Fruit fly (Drosophila melanogaster) whole organism, embryonic: Measurements from ENCODE around the gene miple1.

ENCODE experiments used
- Aef1 ChIP-seq: fragments of 200-800 bp; sonication (Bioruptor generic); IDR thresholded peaks from 3 replicates; pipeline ENCODE4 v1.3.6; 2022; ENCODE audit warnings: missing biosample characterization, missing genetic modification characterization
- Antp ChIP-seq: fragments of 200-800 bp; sonication (Bioruptor generic); optimal IDR thresholded peaks from 3 replicates; lab custom pipeline; 2016; ENCODE audit warnings: missing biosample characterization, missing genetic modification characterization
- Atf-2 ChIP-seq: fragments of 200-800 bp; sonication (Bioruptor generic); optimal IDR thresholded peaks from 2 replicates; lab custom pipeline; 2016; ENCODE audit warnings: missing biosample characterization, missing genetic modification characterization
- Atf3 ChIP-seq: fragments of 200-800 bp; sonication (Bioruptor generic); optimal IDR thresholded peaks from 3 replicates; lab custom pipeline; 2016; ENCODE audit warnings: missing biosample characterization, missing genetic modification characterization
- CG10979 ChIP-seq: fragments of 200-800 bp; sonication (Bioruptor generic); optimal IDR thresholded peaks from 2 replicates; lab custom pipeline; 2018; ENCODE audit warnings: missing biosample characterization, mild to moderate bottlenecking, missing genetic modification characterization, moderate library complexity
- CG11560 ChIP-seq: fragments of 200-800 bp; sonication (Bioruptor generic); IDR thresholded peaks from 3 replicates; pipeline ENCODE4 v1.3.6; 2022; ENCODE audit warnings: missing biosample characterization, missing genetic modification characterization
- CG14860 ChIP-seq: fragments of 200-800 bp; sonication (Bioruptor generic); IDR thresholded peaks from 3 replicates; pipeline ENCODE4 v1.3.6; 2022; ENCODE audit warnings: missing biosample characterization, missing genetic modification characterization; ENCODE audit not compliant: partially characterized antibody
- CG15514 ChIP-seq: fragments of 200-800 bp; sonication (Bioruptor generic); optimal IDR thresholded peaks from 3 replicates; lab custom pipeline; 2017; ENCODE audit warnings: missing biosample characterization, missing genetic modification characterization, mild to moderate bottlenecking, moderate library complexity, missing genetic modification reagents
- CG15696 ChIP-seq: fragments of 200-800 bp; sonication (Bioruptor generic); optimal IDR thresholded peaks from 2 replicates; lab custom pipeline; 2019; ENCODE audit warnings: missing biosample characterization, mild to moderate bottlenecking, missing genetic modification characterization, moderate library complexity
- CG17186 ChIP-seq: fragments of 200-800 bp; sonication (Bioruptor generic); optimal IDR thresholded peaks from 3 replicates; lab custom pipeline; 2017; ENCODE audit warnings: missing biosample characterization, missing genetic modification reagents, missing genetic modification characterization
- CG2120 ChIP-seq: fragments of 200-800 bp; sonication (Bioruptor generic); optimal IDR thresholded peaks from 3 replicates; lab custom pipeline; 2016; ENCODE audit warnings: missing biosample characterization, missing genetic modification characterization
- CG32767 ChIP-seq: fragments of 200-800 bp; sonication (Bioruptor generic); IDR thresholded peaks from 2 replicates; pipeline ENCODE4 v1.3.6; 2022; ENCODE audit warnings: missing biosample characterization, missing genetic modification characterization
- CG33213 ChIP-seq: fragments of 200-800 bp; sonication (Bioruptor generic); optimal IDR thresholded peaks from 3 replicates; lab custom pipeline; 2016; ENCODE audit warnings: missing biosample characterization, missing genetic modification characterization
- CG3847 ChIP-seq: fragments of 200-800 bp; sonication (Bioruptor generic); IDR thresholded peaks from 2 replicates; pipeline ENCODE4 v1.3.6; 2022; ENCODE audit warnings: missing biosample characterization, missing genetic modification characterization
- CG3995 ChIP-seq: fragments of 200-800 bp; sonication (Bioruptor generic); optimal IDR thresholded peaks from 3 replicates; lab custom pipeline; 2016; ENCODE audit warnings: missing biosample characterization, missing genetic modification characterization
- CG5180 ChIP-seq: fragments of 200-800 bp; sonication (Bioruptor generic); optimal IDR thresholded peaks from 3 replicates; lab custom pipeline; 2017; ENCODE audit warnings: missing biosample characterization, missing genetic modification characterization, mild to moderate bottlenecking, moderate library complexity, missing genetic modification reagents
- CG7271 ChIP-seq: fragments of 200-800 bp; sonication (Bioruptor generic); optimal IDR thresholded peaks from 2 replicates; lab custom pipeline; 2018; ENCODE audit warnings: missing biosample characterization, mild to moderate bottlenecking, missing genetic modification characterization, moderate library complexity
- CG7928 ChIP-seq: fragments of 200-800 bp; sonication (Bioruptor generic); optimal IDR thresholded peaks from 2 replicates; lab custom pipeline; 2017; ENCODE audit warnings: missing biosample characterization, mild to moderate bottlenecking, missing genetic modification characterization
- CG8359 ChIP-seq: fragments of 200-800 bp; sonication (Bioruptor generic); optimal IDR thresholded peaks from 2 replicates; lab custom pipeline; 2017; ENCODE audit warnings: missing biosample characterization, mild to moderate bottlenecking, missing genetic modification characterization, borderline replicate concordance
- CG9817 ChIP-seq: fragments of 200-800 bp; sonication (Bioruptor generic); optimal IDR thresholded peaks from 2 replicates; lab custom pipeline; 2018; ENCODE audit warnings: missing biosample characterization, mild to moderate bottlenecking, missing genetic modification characterization, moderate library complexity
- CoRest ChIP-seq: fragments of 200-800 bp; sonication (Bioruptor generic); optimal IDR thresholded peaks from 3 replicates; lab custom pipeline; 2018; ENCODE audit warnings: missing biosample characterization, mild to moderate bottlenecking, missing genetic modification characterization, moderate library complexity
- D19A ChIP-seq: fragments of 200-800 bp; optimal IDR thresholded peaks from 3 replicates; lab custom pipeline; 2019; ENCODE audit warnings: missing biosample characterization, mild to moderate bottlenecking, missing genetic modification characterization, moderate library complexity
- Dll ChIP-seq: fragments of 200-800 bp; sonication (Bioruptor generic); IDR thresholded peaks from 4 replicates; pipeline ENCODE4 v1.3.6; 2022; ENCODE audit warnings: missing biosample characterization, missing genetic modification characterization; ENCODE audit not compliant: partially characterized antibody
- Doc3 ChIP-seq: fragments of 200-800 bp; sonication (Bioruptor generic); IDR thresholded peaks from 3 replicates; pipeline ENCODE4 v1.3.6; 2022; ENCODE audit warnings: missing biosample characterization, missing genetic modification characterization; ENCODE audit not compliant: partially characterized antibody
- Fer3 ChIP-seq: fragments of 200-800 bp; sonication (Bioruptor generic); optimal IDR thresholded peaks from 2 replicates; lab custom pipeline; 2018; ENCODE audit warnings: missing biosample characterization, mild to moderate bottlenecking, missing genetic modification characterization, moderate library complexity
- Gsc ChIP-seq: fragments of 200-800 bp; sonication (Bioruptor generic); IDR thresholded peaks from 2 replicates; pipeline ENCODE4 v1.3.6; 2022; ENCODE audit warnings: missing biosample characterization, missing genetic modification characterization
- HLH54F ChIP-seq: fragments of 200-800 bp; sonication (Bioruptor generic); optimal IDR thresholded peaks from 3 replicates; lab custom pipeline; 2016; ENCODE audit warnings: missing biosample characterization, missing genetic modification characterization
- Hsf ChIP-seq: fragments of 200-800 bp; sonication (Bioruptor generic); optimal IDR thresholded peaks from 3 replicates; lab custom pipeline; 2016; ENCODE audit warnings: missing biosample characterization, missing genetic modification characterization
- Med ChIP-seq: fragments of 200-800 bp; sonication (Bioruptor generic); peaks from one replicate; lab custom pipeline; 2016; ENCODE audit warnings: missing biosample characterization, missing genetic modification characterization, mild to moderate bottlenecking, inconsistent platforms, moderate library complexity
- NC2α ChIP-seq: fragments of 200-800 bp; sonication (Bioruptor generic); optimal IDR thresholded peaks from 2 replicates; lab custom pipeline; 2016; ENCODE audit warnings: missing biosample characterization, missing genetic modification characterization
- Nf-YB ChIP-seq: fragments of 200-800 bp; sonication (Bioruptor generic); optimal IDR thresholded peaks from 3 replicates; lab custom pipeline; 2019; ENCODE audit warnings: missing biosample characterization, mild to moderate bottlenecking, missing genetic modification characterization, moderate library complexity
- Oli ChIP-seq: fragments of 200-800 bp; sonication (Bioruptor generic); optimal IDR thresholded peaks from 2 replicates; lab custom pipeline; 2018; ENCODE audit warnings: missing biosample characterization, mild to moderate bottlenecking, missing genetic modification characterization, moderate library complexity
- Rx ChIP-seq: fragments of 200-800 bp; sonication (Bioruptor generic); IDR thresholded peaks from 2 replicates; pipeline ENCODE4 v1.3.6; 2022; ENCODE audit warnings: missing biosample characterization, missing genetic modification characterization
- Tbp ChIP-seq: fragments of >200 bp; optimal IDR thresholded peaks from 2 replicates; lab custom pipeline; 2018; ENCODE audit warnings: missing biosample characterization, missing genetic modification characterization
- bsh ChIP-seq, 2 experiments: fragments of 200-800 bp; sonication (Bioruptor generic); optimal IDR thresholded peaks; 2 replicates each; lab custom pipeline; 2017 to 2018; ENCODE audit warnings: mild to moderate bottlenecking in 2 of 2, missing biosample characterization in 2 of 2, missing genetic modification characterization in 2 of 2, moderate library complexity in 1 of 2
- crc ChIP-seq: fragments of 200-800 bp; sonication (Bioruptor generic); optimal IDR thresholded peaks from 2 replicates; lab custom pipeline; 2016; ENCODE audit warnings: missing biosample characterization, missing genetic modification characterization
- fd3F ChIP-seq: fragments of 200-800 bp; sonication (Bioruptor generic); optimal IDR thresholded peaks from 2 replicates; lab custom pipeline; 2018; ENCODE audit warnings: missing biosample characterization, mild to moderate bottlenecking, missing genetic modification characterization, moderate library complexity
- jing ChIP-seq: fragments of 200-800 bp; sonication (Bioruptor generic); optimal IDR thresholded peaks from 2 replicates; lab custom pipeline; 2018; ENCODE audit warnings: missing biosample characterization, mild to moderate bottlenecking, missing genetic modification characterization
- knrl ChIP-seq: fragments of 200-800 bp; sonication (Bioruptor generic); IDR thresholded peaks from 3 replicates; pipeline ENCODE4 v1.3.6; 2022; ENCODE audit warnings: missing biosample characterization, missing genetic modification characterization; ENCODE audit not compliant: partially characterized antibody
- luna ChIP-seq: fragments of 200-800 bp; sonication (Bioruptor generic); optimal IDR thresholded peaks from 2 replicates; lab custom pipeline; 2016; ENCODE audit warnings: missing biosample characterization, missing genetic modification characterization
- oc ChIP-seq: fragments of 200-800 bp; sonication (Bioruptor generic); optimal IDR thresholded peaks from 2 replicates; lab custom pipeline; 2018; ENCODE audit warnings: missing biosample characterization, mild to moderate bottlenecking, missing genetic modification characterization, moderate library complexity
- onecut ChIP-seq: fragments of 200-800 bp; sonication (Bioruptor generic); IDR thresholded peaks from 2 replicates; pipeline ENCODE4 v1.3.6; 2022; ENCODE audit warnings: missing biosample characterization, missing genetic modification characterization
- schlank ChIP-seq: fragments of 200-800 bp; sonication (Bioruptor generic); optimal IDR thresholded peaks from 2 replicates; lab custom pipeline; 2018; ENCODE audit warnings: missing biosample characterization, mild to moderate bottlenecking, missing genetic modification characterization
- slou ChIP-seq: fragments of 200-800 bp; sonication (Bioruptor generic); optimal IDR thresholded peaks from 3 replicates; lab custom pipeline; 2016; ENCODE audit warnings: missing biosample characterization, missing genetic modification characterization
- sob ChIP-seq: fragments of 200-800 bp; sonication (Bioruptor generic); IDR thresholded peaks from 2 replicates; pipeline ENCODE4 v1.3.6; 2022; ENCODE audit warnings: missing biosample characterization, missing genetic modification characterization
- tgo ChIP-seq: fragments of 200-800 bp; sonication (Bioruptor generic); IDR thresholded peaks from 3 replicates; pipeline ENCODE4 v1.3.6; 2022; ENCODE audit warnings: missing biosample characterization, missing genetic modification characterization
- vnd ChIP-seq: fragments of 200-800 bp; sonication (Bioruptor generic); IDR thresholded peaks from 3 replicates; pipeline ENCODE4 v1.3.6; 2022; ENCODE audit warnings: missing biosample characterization, missing genetic modification characterization; ENCODE audit not compliant: partially characterized antibody
- zfh1 ChIP-seq: fragments of 200-800 bp; sonication (Bioruptor generic); IDR thresholded peaks from 3 replicates; pipeline ENCODE4 v1.3.6; 2022; ENCODE audit warnings: missing biosample characterization, missing genetic modification characterization

The miple1 gene

dm6 chr3L:257618-258475 lies 9.3 kb upstream of the miple1 start, which contains the start of the genes DIP2 and wac (continued):
- peak; percentile 45 for TF ChIP-seq CG3995 (GFP tag; lab: Kevin White, UChicago)
- peak; percentile 86 for TF ChIP-seq Doc3 (GFP tag; lab: Robert Waterston, UW)
- TF ChIP-seq CG8359 (GFP tag; lab: Kevin White, UChicago), result no peak
- TF ChIP-seq Med (GFP tag; lab: Kevin White, UChicago), result peak; percentile 98
- peak; percentile 85 for TF ChIP-seq zfh1 (GFP tag; lab: Robert Waterston, UW)
- TF ChIP-seq HLH54F (GFP tag; lab: Kevin White, UChicago), result peak; percentile 85
- TF ChIP-seq tgo, result peak; percentile 71
- TF ChIP-seq Antp (GFP tag; lab: Kevin White, UChicago), result peak; percentile 94
- TF ChIP-seq Tbp (GFP tag; lab: Kevin White, UChicago), result no peak
- peak; percentile 34 for TF ChIP-seq Rx
- peak; percentile 65 for TF ChIP-seq Fer3 (tag; lab: Kevin White, UChicago)
- peak; percentile 61; the same call in 2 of the 3 replicates for TF ChIP-seq CG11560 (tag; lab: Robert Waterston, UW)
- peak; percentile 84 for TF ChIP-seq Atf3 (GFP tag; lab: Kevin White, UChicago)
- peak; percentile 88 for TF ChIP-seq Hsf (GFP tag; lab: Kevin White, UChicago)
- peak; percentile 74 for TF ChIP-seq sob
- no peak for TF ChIP-seq CG5180 (GFP tag; lab: Kevin White, UChicago)
- TF ChIP-seq Oli (tag; lab: Kevin White, UChicago), result no peak
- TF ChIP-seq luna (GFP tag; lab: Kevin White, UChicago), result peak; percentile 27
- peak; percentile 61 for TF ChIP-seq NC2α (GFP tag; lab: Kevin White, UChicago)
- peak; percentile 84 for TF ChIP-seq CG17186 (GFP tag; lab: Kevin White, UChicago)
- TF ChIP-seq Atf-2, result peak; percentile 41
- peak; percentile 53 for TF ChIP-seq schlank (tag; lab: Kevin White, UChicago)
- peak; percentile 4 for TF ChIP-seq fd3F
- peak; percentile 64 for TF ChIP-seq CG9817
- TF ChIP-seq CG3847 (GFP tag; lab: Robert Waterston, UW), result peak; percentile 77
- peak; percentile 91 for TF ChIP-seq onecut (GFP tag; lab: Robert Waterston, UW)
- no peak for TF ChIP-seq CG7271 (tag; lab: Kevin White, UChicago)
- TF ChIP-seq oc (tag; lab: Kevin White, UChicago), result peak; percentile 89
- TF ChIP-seq CoRest (tag; lab: Kevin White, UChicago), result peak; percentile 71
- TF ChIP-seq crc (GFP tag; lab: Kevin White, UChicago), result peak; percentile 67
- TF ChIP-seq knrl (GFP tag; lab: Robert Waterston, UW), result peak; percentile 90
- peak; percentile 76 for TF ChIP-seq CG14860 (GFP tag; lab: Robert Waterston, UW)
- peak; percentile 30 for TF ChIP-seq slou
- TF ChIP-seq bsh (GFP tag; optimal IDR thresholded peaks at IDR 0.05; lab: Kevin White, UChicago), result peak in 1 of 2 experiments; percentile 51
- no peak for TF ChIP-seq Gsc (GFP tag; lab: Robert Waterston, UW)
- TF ChIP-seq CG33213 (GFP tag; lab: Kevin White, UChicago), result peak; percentile 91
- TF ChIP-seq CG32767 (GFP tag; lab: Robert Waterston, UW), result peak; percentile 14; the same call in 1 of the 2 replicates
- TF ChIP-seq CG7928 (GFP tag; lab: Kevin White, UChicago), result peak; percentile 95
- TF ChIP-seq D19A (tag; lab: Kevin White, UChicago), result peak; percentile 54
- TF ChIP-seq CG15696 (tag; lab: Kevin White, UChicago), result peak; percentile 55
- peak; percentile 97 for TF ChIP-seq CG15514 (GFP tag; lab: Kevin White, UChicago)
- TF ChIP-seq Dll (GFP tag; lab: Robert Waterston, UW), result peak; percentile 96
- peak; percentile 94 for TF ChIP-seq CG2120 (GFP tag; lab: Kevin White, UChicago)
- peak; percentile 42 for TF ChIP-seq CG10979 (tag; lab: Kevin White, UChicago)
- no peak for TF ChIP-seq jing (GFP tag; lab: Kevin White, UChicago)
- TF ChIP-seq Nf-YB, result peak; percentile 40
- TF ChIP-seq Aef1 (GFP tag; lab: Robert Waterston, UW), result peak; percentile 54; the same call in 2 of the 3 replicates
- TF ChIP-seq vnd (GFP tag; lab: Robert Waterston, UW), result peak; percentile 84
